Fruit fly (Drosophila melanogaster): Measurements from ENCODE around the gene CG15169.
A peak's percentile ranks its signal among the peaks of the same experiment; 100 is the strongest.

The CG15169 gene

DNA sequence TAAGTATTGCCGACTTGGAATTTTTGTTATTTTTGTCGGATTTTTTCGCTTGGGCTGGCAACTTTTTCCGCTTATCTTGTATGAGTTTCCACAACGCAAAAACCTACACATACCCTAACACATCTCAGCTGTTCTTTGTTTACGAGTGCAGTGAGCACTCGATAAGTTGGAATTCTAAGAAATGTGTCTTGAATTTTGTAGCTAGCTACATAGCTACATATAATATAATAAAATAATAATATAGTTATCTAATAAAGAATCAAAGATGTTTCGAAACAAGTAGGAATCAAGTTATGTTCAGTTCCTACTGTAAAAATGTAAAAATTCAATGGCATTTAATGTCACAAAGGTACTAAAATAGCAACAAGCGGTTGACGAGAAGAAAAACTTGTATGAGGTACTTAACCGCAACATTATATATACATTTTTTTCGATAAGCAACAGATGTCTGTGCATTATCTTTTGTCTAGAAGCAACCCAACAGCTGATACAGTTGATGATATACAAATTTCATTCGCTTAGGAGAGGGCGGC is 33.6 kb upstream of the CG15169 start, which contains the start of gene Bhmt (continued):
- TF ChIP-seq dm (GFP tag; optimal IDR thresholded peaks at IDR 0.05) = no peak
- peak; percentile 40 for TF ChIP-seq Nf-YB (GFP tag; optimal IDR thresholded peaks at IDR 0.05)
- TF ChIP-seq tin (GFP tag; optimal IDR thresholded peaks at IDR 0.05) = peak; percentile 35
- TF ChIP-seq shn (GFP tag; optimal IDR thresholded peaks at IDR 0.05) = no peak
- TF ChIP-seq CG4282 (GFP tag; optimal IDR thresholded peaks at IDR 0.05) = no peak
- no peak for TF ChIP-seq CG8478 (optimal IDR thresholded peaks at IDR 0.05)
- TF ChIP-seq CG18011 (GFP tag; optimal IDR thresholded peaks at IDR 0.05) = peak; percentile 27
- TF ChIP-seq Mad (GFP tag; optimal IDR thresholded peaks at IDR 0.05) = no peak
- TF ChIP-seq pho (GFP tag; optimal IDR thresholded peaks at IDR 0.05) = no peak
- TF ChIP-seq CG3163 (GFP tag; optimal IDR thresholded peaks at IDR 0.05) = no peak
- peak; percentile 53 for TF ChIP-seq D19B (GFP tag; optimal IDR thresholded peaks at IDR 0.05)
- peak; percentile 10 for TF ChIP-seq zen (tag; optimal IDR thresholded peaks at IDR 0.05)
- no peak for TF ChIP-seq salm (tag; optimal IDR thresholded peaks at IDR 0.05)
- no peak for TF ChIP-seq CG16815 (GFP tag; optimal IDR thresholded peaks at IDR 0.05)
- TF ChIP-seq CG1603 (tag; optimal IDR thresholded peaks at IDR 0.05) = no peak
- TF ChIP-seq lilli (GFP tag; optimal IDR thresholded peaks at IDR 0.05) = peak; percentile 48
- peak; percentile 68 for TF ChIP-seq CG9727 (GFP tag; optimal IDR thresholded peaks at IDR 0.05)
- TF ChIP-seq en (GFP tag; optimal IDR thresholded peaks at IDR 0.05) = no peak
- TF ChIP-seq Dek (tag; optimal IDR thresholded peaks at IDR 0.05) = peak; percentile 67
- TF ChIP-seq CG18262 (tag; optimal IDR thresholded peaks at IDR 0.05) = peak; percentile 68
- no peak for TF ChIP-seq CHES-1-like (GFP tag; optimal IDR thresholded peaks at IDR 0.05)
- TF ChIP-seq chn (GFP tag; optimal IDR thresholded peaks at IDR 0.05) = no peak
- TF ChIP-seq sqz (GFP tag; optimal IDR thresholded peaks at IDR 0.05) = no peak
- no peak for TF ChIP-seq klu (GFP tag; IDR thresholded peaks at IDR 0.05)
- peak; percentile 37 for TF ChIP-seq org-1 (GFP tag; optimal IDR thresholded peaks at IDR 0.05)
- TF ChIP-seq C15 (GFP tag; IDR thresholded peaks at IDR 0.05) = 0 out of 3 replicates have a peak, but pooled peaks have one; percentile 48
- no peak for TF ChIP-seq Antp (GFP tag; optimal IDR thresholded peaks at IDR 0.05)
- TF ChIP-seq CG12299 (tag; optimal IDR thresholded peaks at IDR 0.05) = peak; percentile 47
- no peak for TF ChIP-seq ap (GFP tag; IDR thresholded peaks at IDR 0.05)
- no peak for TF ChIP-seq vnd (GFP tag; IDR thresholded peaks at IDR 0.05; ENCODE audit: partially characterized antibody)
- TF ChIP-seq CG4820 (GFP tag; optimal IDR thresholded peaks at IDR 0.05) = peak; percentile 40
- peak; percentile 66 for TF ChIP-seq scrt (GFP tag; optimal IDR thresholded peaks at IDR 0.05)
- no peak for TF ChIP-seq disco-r (GFP tag; optimal IDR thresholded peaks at IDR 0.05)
- TF ChIP-seq CG6272 (GFP tag; IDR thresholded peaks at IDR 0.05) = 0 out of 2 replicates have a peak, but pooled peaks have one; percentile 24
- peak; percentile 25 for TF ChIP-seq gcm (GFP tag; optimal IDR thresholded peaks at IDR 0.05)
- TF ChIP-seq BtbVII (GFP tag; optimal IDR thresholded peaks at IDR 0.05) = peak; percentile 74
- no peak for TF ChIP-seq CG2199 (GFP tag; IDR thresholded peaks at IDR 0.05)
- peak; percentile 80 for TF ChIP-seq PHDP (tag; optimal IDR thresholded peaks at IDR 0.05)
- no peak for TF ChIP-seq Hr78 (GFP tag; optimal IDR thresholded peaks at IDR 0.05)
- no peak for TF ChIP-seq pita (GFP tag; optimal IDR thresholded peaks at IDR 0.05)
- TF ChIP-seq tx (GFP tag; optimal IDR thresholded peaks at IDR 0.05) = no peak
- TF ChIP-seq Ets97D (GFP tag; optimal IDR thresholded peaks at IDR 0.05) = no peak
- peak; percentile 22 for TF ChIP-seq mirr (GFP tag; optimal IDR thresholded peaks at IDR 0.05)
- no peak for TF ChIP-seq stwl (tag; optimal IDR thresholded peaks at IDR 0.05)
- TF ChIP-seq grau (tag; optimal IDR thresholded peaks at IDR 0.05) = peak; percentile 96
- peak; percentile 32 for TF ChIP-seq CG15696 (tag; optimal IDR thresholded peaks at IDR 0.05)
- TF ChIP-seq CG2116 (GFP tag; optimal IDR thresholded peaks at IDR 0.05) = no peak
- TF ChIP-seq ind (GFP tag; optimal IDR thresholded peaks at IDR 0.05) = peak; percentile 62
- no peak for TF ChIP-seq CG16779 (GFP tag; IDR thresholded peaks at IDR 0.05)
- peak; percentile 39 for TF ChIP-seq CG13624 (GFP tag; optimal IDR thresholded peaks at IDR 0.05)
- TF ChIP-seq CG10543 (GFP tag; optimal IDR thresholded peaks at IDR 0.05) = peak; percentile 76

Measured in whole organism, embryonic.